Worm (Caenorhabditis elegans): ENCODE measurements around the gene hrg-6.
A peak's percentile ranks its signal among the peaks of the same experiment; 100 is the strongest.
"Not testable (repeated sequence)": the region's sequence is repeated elsewhere in the genome, so short reads cannot be mapped to it uniquely, and the experiment has no call there.

The hrg-6 gene

ce11 chrIV:11032288-11032687 lies at the start of gene hrg-6:
Gene hrg-6 (plus strand): TSS chrIV:11032588.
- TF ChIP-seq ceh-16 (tag; optimal IDR thresholded peaks at IDR 0.05) (no peak), lin-11 (tag; optimal IDR thresholded peaks at IDR 0.05) (no peak), alr-1 (tag; optimal IDR thresholded peaks at IDR 0.05) (no peak), mab-5 (tag; optimal IDR thresholded peaks at IDR 0.05) (no peak), mbf-1 (tag; optimal IDR thresholded peaks at IDR 0.05) (no peak), nhr-21 (tag; optimal IDR thresholded peaks at IDR 0.05) (no peak), elt-1 (tag; optimal IDR thresholded peaks at IDR 0.05) (no peak), ama-1 (optimal IDR thresholded peaks at IDR 0.05) (no peak), nhr-12 (tag; optimal IDR thresholded peaks at IDR 0.05) (no peak), lsy-2 (tag; optimal IDR thresholded peaks at IDR 0.05) (no peak), ceh-82 (tag; optimal IDR thresholded peaks at IDR 0.05) (no peak), nhr-11 (tag; optimal IDR thresholded peaks at IDR 0.05) (no peak), nhr-6 (tag; optimal IDR thresholded peaks at IDR 0.05) (no peak), snpc-4 (tag; optimal IDR thresholded peaks at IDR 0.05) (no peak), nhr-23 (tag; optimal IDR thresholded peaks at IDR 0.05) (no peak), sem-4 (tag; optimal IDR thresholded peaks at IDR 0.05) (no peak), crh-2 (tag; optimal IDR thresholded peaks at IDR 0.05) (no peak)

DNA sequence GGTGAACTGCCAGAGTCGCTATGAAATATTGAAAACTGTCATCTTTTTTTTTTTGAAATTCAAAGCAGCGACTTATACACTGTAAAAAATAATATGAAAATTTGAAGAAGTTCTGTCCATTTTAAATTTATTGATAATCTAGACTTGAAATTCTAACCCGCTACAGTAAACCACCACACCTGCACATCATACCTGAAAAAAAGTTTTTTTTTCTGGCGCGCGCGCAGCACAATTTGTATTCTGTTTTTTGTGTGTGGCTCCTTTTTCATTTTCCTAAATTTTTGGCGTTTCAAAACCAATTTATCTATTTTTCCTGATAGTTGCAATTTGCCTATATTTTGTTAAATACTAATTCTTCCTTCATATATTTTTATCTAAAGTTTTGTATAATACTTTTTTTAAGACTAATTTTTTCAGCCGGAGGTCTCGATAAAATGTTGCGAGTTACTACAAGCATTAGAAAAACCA lies 46.8 kb upstream of the hrg-6 start, which contains the start of gene cyb-2.1:
Gene cyb-2.1 (plus strand): TSS at position 418 of the 468 bp plus-strand sequence.
- TF ChIP-seq nhr-11 (tag; optimal IDR thresholded peaks at IDR 0.05) (no peak), lin-13 (GFP tag; optimal IDR thresholded peaks at IDR 0.05) (no peak), nhr-21 (tag; optimal IDR thresholded peaks at IDR 0.05) (no peak), nhr-77 (tag; optimal IDR thresholded peaks at IDR 0.05) (no peak), mbf-1 (tag; optimal IDR thresholded peaks at IDR 0.05) (no peak), snpc-4 (tag; optimal IDR thresholded peaks at IDR 0.05) (no peak), mdl-1 (tag; optimal IDR thresholded peaks at IDR 0.05) (no peak), unc-55 (GFP tag; optimal IDR thresholded peaks at IDR 0.05) (no peak), nhr-10 (tag; optimal IDR thresholded peaks at IDR 0.05) (no peak)

ce11 chrIV:10987342-10987945 lies 44.9 kb upstream of the hrg-6 start, which contains the start of gene Y43E12A.3:
Gene Y43E12A.3 (plus strand): TSS chrIV:10987895.
- not testable (repeated sequence) for TF ChIP-seq nhr-21, mab-5, ZK546.5 (tag; optimal IDR thresholded peaks at IDR 0.05)

DNA sequence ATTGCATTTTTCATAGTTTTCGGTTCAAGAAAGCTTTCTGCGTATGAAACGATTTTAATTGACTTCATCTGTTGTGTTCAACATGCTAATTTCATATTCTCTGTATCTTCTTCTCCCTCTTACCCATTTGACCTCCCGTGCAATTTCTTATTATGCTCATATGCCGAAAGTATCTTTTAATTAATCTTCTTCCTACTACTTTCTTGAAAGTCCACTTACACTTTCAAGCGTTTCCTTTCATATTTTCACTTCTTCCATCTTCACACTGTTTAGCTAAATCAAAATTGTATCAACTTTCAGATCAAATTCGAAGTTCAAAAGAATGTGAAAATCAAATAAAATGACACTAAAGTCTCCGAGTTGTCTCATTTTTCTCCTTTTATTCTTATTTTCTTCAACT lies 41.7 kb upstream of the hrg-6 start, which contains the start of gene F13H10.5:
Gene F13H10.5 (plus strand): TSS at position 301 of the 400 bp plus-strand sequence.
- TF ChIP-seq nhr-21 (tag; optimal IDR thresholded peaks at IDR 0.05) = no peak
- TF ChIP-seq ceh-16 (tag; optimal IDR thresholded peaks at IDR 0.05) = no peak
- TF ChIP-seq ZK546.5 (tag; optimal IDR thresholded peaks at IDR 0.05) = no peak
- TF ChIP-seq ztf-4 (tag; optimal IDR thresholded peaks at IDR 0.05) = no peak
- TF ChIP-seq blmp-1 (tag; optimal IDR thresholded peaks at IDR 0.05; ENCODE audit: insufficient read depth) = no peak
- no peak for TF ChIP-seq zag-1 (tag; optimal IDR thresholded peaks at IDR 0.05)
- TF ChIP-seq ceh-82 (tag; optimal IDR thresholded peaks at IDR 0.05) = no peak
- no peak for TF ChIP-seq unc-55 (GFP tag; optimal IDR thresholded peaks at IDR 0.05)
- no peak for TF ChIP-seq peb-1 (tag; optimal IDR thresholded peaks at IDR 0.05)
- no peak for TF ChIP-seq fos-1 (tag; optimal IDR thresholded peaks at IDR 0.05)
- TF ChIP-seq lin-13 (GFP tag; optimal IDR thresholded peaks at IDR 0.05) = no peak

- TF ChIP-seq nhr-11 (tag; optimal IDR thresholded peaks at IDR 0.05) (no peak), mdl-1 (tag; optimal IDR thresholded peaks at IDR 0.05) (no peak), unc-55 (GFP tag; optimal IDR thresholded peaks at IDR 0.05) (no peak), mab-5 (tag; optimal IDR thresholded peaks at IDR 0.05) (no peak), lin-39 (tag; optimal IDR thresholded peaks at IDR 0.05) (no peak), lin-11 (tag; optimal IDR thresholded peaks at IDR 0.05) (no peak), elt-3 (tag; optimal IDR thresholded peaks at IDR 0.05) (no peak), sma-3 (GFP tag; optimal IDR thresholded peaks at IDR 0.05) (no peak), ceh-82 (tag; optimal IDR thresholded peaks at IDR 0.05) (no peak)
Observed at ce11 chrIV:11001614-11002013, 30.8 kb upstream of the hrg-6 start, which contains the start of gene F13H10.9. Gene F13H10.9 (plus strand): TSS chrIV:11001914.

ce11 chrIV:11004273-11004672 lies 28.1 kb upstream of the hrg-6 start, which contains the start of gene F13H10.1:
Gene F13H10.1 (plus strand): TSS chrIV:11004573.
- TF ChIP-seq unc-55 (GFP tag; optimal IDR thresholded peaks at IDR 0.05) (peak; percentile 12), elt-1 (tag; optimal IDR thresholded peaks at IDR 0.05) (no peak)

All from whole organism, L2 larva.